Fruit fly (Drosophila melanogaster) whole organism, embryonic: ENCODE results near the gene CG6607.

ENCODE experiments used
- Bdp1 ChIP-seq: fragments of 200-800 bp; sonication (Bioruptor generic); optimal IDR thresholded peaks from 3 replicates; lab custom pipeline; 2016; ENCODE audit warnings: missing biosample characterization, missing genetic modification characterization
- BtbVII ChIP-seq: fragments of 200-800 bp; sonication (Bioruptor generic); optimal IDR thresholded peaks from 3 replicates; lab custom pipeline; 2017; ENCODE audit warnings: missing biosample characterization, mild to moderate bottlenecking, missing genetic modification characterization
- CG10462 ChIP-seq: fragments of 200-800 bp; sonication (Bioruptor generic); optimal IDR thresholded peaks from 2 replicates; lab custom pipeline; 2016; ENCODE audit warnings: missing biosample characterization, missing genetic modification characterization
- CG13123 ChIP-seq: fragments of 200-800 bp; sonication (Bioruptor generic); optimal IDR thresholded peaks from 2 replicates; lab custom pipeline; 2016; ENCODE audit warnings: missing biosample characterization, missing genetic modification characterization
- CG1529 ChIP-seq: fragments of 200-800 bp; sonication (Bioruptor generic); optimal IDR thresholded peaks from 3 replicates; lab custom pipeline; 2018; ENCODE audit warnings: missing biosample characterization, missing genetic modification characterization
- CG17328 ChIP-seq: fragments of 200-800 bp; sonication (Bioruptor generic); IDR thresholded peaks from 2 replicates; pipeline ENCODE4 v1.3.6; 2022; ENCODE audit warnings: missing biosample characterization, missing genetic modification characterization
- CG31388 ChIP-seq: fragments of 200-800 bp; sonication (Bioruptor generic); optimal IDR thresholded peaks from 2 replicates; lab custom pipeline; 2016; ENCODE audit warnings: missing biosample characterization, missing genetic modification characterization
- CG3281 ChIP-seq: fragments of 200-800 bp; sonication (Bioruptor generic); optimal IDR thresholded peaks from 3 replicates; lab custom pipeline; 2017; ENCODE audit warnings: missing biosample characterization, mild to moderate bottlenecking, missing genetic modification characterization
- CG34422 ChIP-seq: fragments of 200-800 bp; sonication (Bioruptor generic); IDR thresholded peaks from 3 replicates; pipeline ENCODE4 v1.3.6; 2022; ENCODE audit warnings: missing biosample characterization, missing genetic modification characterization
- CG42726 ChIP-seq: fragments of 200-800 bp; sonication (Bioruptor generic); IDR thresholded peaks from 2 replicates; pipeline ENCODE4 v1.3.6; 2022; ENCODE audit warnings: missing biosample characterization, missing genetic modification characterization; ENCODE audit not compliant: partially characterized antibody
- CG5953 ChIP-seq: fragments of 200-800 bp; sonication (Bioruptor generic); IDR thresholded peaks from 2 replicates; pipeline ENCODE4 v1.3.6; 2022; ENCODE audit warnings: missing biosample characterization, missing genetic modification characterization
- CG7271 ChIP-seq: fragments of 200-800 bp; sonication (Bioruptor generic); optimal IDR thresholded peaks from 2 replicates; lab custom pipeline; 2018; ENCODE audit warnings: missing biosample characterization, mild to moderate bottlenecking, missing genetic modification characterization, moderate library complexity
- CG7963 ChIP-seq: fragments of 200-800 bp; sonication (Bioruptor generic); IDR thresholded peaks from 3 replicates; pipeline ENCODE4 v1.3.6; 2022; ENCODE audit warnings: missing biosample characterization, missing genetic modification characterization; ENCODE audit not compliant: partially characterized antibody
- CG8089 ChIP-seq: fragments of 200-800 bp; sonication (Bioruptor generic); optimal IDR thresholded peaks from 3 replicates; lab custom pipeline; 2016; ENCODE audit warnings: missing biosample characterization, missing genetic modification characterization
- CG9797 ChIP-seq: fragments of 200-800 bp; sonication (Bioruptor generic); optimal IDR thresholded peaks from 3 replicates; lab custom pipeline; 2018; ENCODE audit warnings: missing biosample characterization, mild to moderate bottlenecking, missing genetic modification characterization
- CTCF ChIP-seq: fragments of 200-800 bp; sonication (Bioruptor generic); optimal IDR thresholded peaks from 2 replicates; lab custom pipeline; 2017; ENCODE audit warnings: missing biosample characterization, mild to moderate bottlenecking, missing genetic modification characterization, moderate library complexity
- Camta ChIP-seq: fragments of 200-800 bp; sonication (Bioruptor generic); optimal IDR thresholded peaks from 2 replicates; lab custom pipeline; 2016; ENCODE audit warnings: missing biosample characterization, missing genetic modification characterization
- Dll ChIP-seq: fragments of 200-800 bp; sonication (Bioruptor generic); IDR thresholded peaks from 4 replicates; pipeline ENCODE4 v1.3.6; 2022; ENCODE audit warnings: missing biosample characterization, missing genetic modification characterization; ENCODE audit not compliant: partially characterized antibody
- Fer2 ChIP-seq: fragments of 200-800 bp; sonication (Bioruptor generic); optimal IDR thresholded peaks from 2 replicates; lab custom pipeline; 2018; ENCODE audit warnings: missing biosample characterization, mild to moderate bottlenecking, missing genetic modification characterization, moderate library complexity
- HHEX ChIP-seq: fragments of 200-800 bp; sonication (Bioruptor generic); optimal IDR thresholded peaks from 3 replicates; lab custom pipeline; 2017; ENCODE audit warnings: missing biosample characterization, mild to moderate bottlenecking, missing genetic modification characterization, missing genetic modification reagents
- Jarid2 ChIP-seq: fragments of 200-800 bp; sonication (Bioruptor generic); optimal IDR thresholded peaks from 3 replicates; lab custom pipeline; 2017; ENCODE audit warnings: mild to moderate bottlenecking, missing biosample characterization, missing genetic modification reagents, missing genetic modification characterization
- MTF-1 ChIP-seq: fragments of 200-800 bp; sonication (Bioruptor generic); optimal IDR thresholded peaks from 2 replicates; lab custom pipeline; 2018; ENCODE audit warnings: missing biosample characterization, mild to moderate bottlenecking, missing genetic modification characterization, borderline replicate concordance
- NC2α ChIP-seq: fragments of 200-800 bp; sonication (Bioruptor generic); optimal IDR thresholded peaks from 2 replicates; lab custom pipeline; 2016; ENCODE audit warnings: missing biosample characterization, missing genetic modification characterization
- Optix ChIP-seq: fragments of 200-800 bp; sonication (Bioruptor generic); IDR thresholded peaks from 3 replicates; pipeline ENCODE4 v1.3.6; 2022; ENCODE audit warnings: missing biosample characterization, missing genetic modification characterization
- Sin3A ChIP-seq: fragments of >200 bp; optimal IDR thresholded peaks from 2 replicates; lab custom pipeline; 2018
- Sox100B ChIP-seq: fragments of 200-800 bp; sonication (Bioruptor generic); optimal IDR thresholded peaks from 3 replicates; lab custom pipeline; 2018; ENCODE audit warnings: missing biosample characterization, mild to moderate bottlenecking, missing genetic modification characterization
- Sry-β ChIP-seq: fragments of 200-800 bp; sonication (Bioruptor generic); optimal IDR thresholded peaks from 2 replicates; lab custom pipeline; 2018; ENCODE audit warnings: missing biosample characterization, mild to moderate bottlenecking, missing genetic modification characterization, moderate library complexity
- Xbp1 ChIP-seq: fragments of 200-800 bp; sonication (Bioruptor generic); optimal IDR thresholded peaks from 3 replicates; lab custom pipeline; 2016; ENCODE audit warnings: missing biosample characterization, mild to moderate bottlenecking, missing genetic modification characterization
- ase ChIP-seq: fragments of 200-800 bp; sonication (Bioruptor generic); IDR thresholded peaks from 3 replicates; pipeline ENCODE4 v1.3.6; 2022; ENCODE audit warnings: missing biosample characterization, missing genetic modification characterization
- chif ChIP-seq, 2 experiments: fragments of 200-800 bp; sonication (Bioruptor generic); optimal IDR thresholded peaks; 3 replicates each; lab custom pipeline; 2016; ENCODE audit warnings: missing biosample characterization in 2 of 2, missing genetic modification characterization in 2 of 2
- crc ChIP-seq: fragments of 200-800 bp; sonication (Bioruptor generic); optimal IDR thresholded peaks from 2 replicates; lab custom pipeline; 2016; ENCODE audit warnings: missing biosample characterization, missing genetic modification characterization
- cwo ChIP-seq: fragments of 200-800 bp; sonication (Bioruptor generic); optimal IDR thresholded peaks from 3 replicates; lab custom pipeline; 2017; ENCODE audit warnings: missing biosample characterization, missing genetic modification characterization, mild to moderate bottlenecking, moderate library complexity, missing genetic modification reagents
- danr ChIP-seq: fragments of 200-800 bp; sonication (Bioruptor generic); IDR thresholded peaks from 2 replicates; pipeline ENCODE4 v1.3.6; 2022; ENCODE audit warnings: missing biosample characterization, missing genetic modification characterization
- dysf ChIP-seq: fragments of 200-800 bp; sonication (Bioruptor generic); IDR thresholded peaks from 3 replicates; pipeline ENCODE4 v1.3.6; 2022; ENCODE audit warnings: missing biosample characterization, missing genetic modification characterization
- fu2 ChIP-seq: fragments of 200-800 bp; sonication (Bioruptor generic); optimal IDR thresholded peaks from 2 replicates; lab custom pipeline; 2016; ENCODE audit warnings: missing biosample characterization, missing genetic modification characterization
- gcm2 ChIP-seq: fragments of 200-800 bp; sonication (Bioruptor generic); optimal IDR thresholded peaks from 2 replicates; lab custom pipeline; 2016; ENCODE audit warnings: missing biosample characterization, missing genetic modification characterization
- gro ChIP-seq: fragments of 200-800 bp; sonication (Bioruptor generic); optimal IDR thresholded peaks from 2 replicates; lab custom pipeline; 2016; ENCODE audit warnings: missing biosample characterization, missing genetic modification characterization
- jumu ChIP-seq: fragments of 200-800 bp; sonication (Bioruptor generic); optimal IDR thresholded peaks from 3 replicates; lab custom pipeline; 2016; ENCODE audit warnings: missing biosample characterization, missing genetic modification characterization
- lola ChIP-seq, 3 experiments: fragments of >200 bp in 2 of 3; fragments of 200-800 bp in 1 of 3; sonication (Bioruptor generic) in 1 of 3; optimal IDR thresholded peaks; 2 replicates each; lab custom pipeline; 2017 to 2019; ENCODE audit warnings: missing biosample characterization in 3 of 3, missing genetic modification characterization in 3 of 3, mild to moderate bottlenecking in 1 of 3, moderate library complexity in 1 of 3
- maf-S ChIP-seq: fragments of 200-800 bp; sonication (Bioruptor generic); optimal IDR thresholded peaks from 2 replicates; lab custom pipeline; 2016; ENCODE audit warnings: missing biosample characterization, missing genetic modification characterization
- mirr ChIP-seq: fragments of 200-800 bp; sonication (Bioruptor generic); optimal IDR thresholded peaks from 3 replicates; lab custom pipeline; 2018; ENCODE audit warnings: missing biosample characterization, mild to moderate bottlenecking, missing genetic modification characterization
- nerfin-2 ChIP-seq: fragments of 200-800 bp; sonication (Bioruptor generic); IDR thresholded peaks from 2 replicates; pipeline ENCODE4 v1.3.6; 2022; ENCODE audit warnings: missing biosample characterization, missing genetic modification characterization; ENCODE audit not compliant: partially characterized antibody
- pfk ChIP-seq: fragments of 200-800 bp; sonication (Bioruptor generic); optimal IDR thresholded peaks from 2 replicates; lab custom pipeline; 2018; ENCODE audit warnings: missing biosample characterization, mild to moderate bottlenecking, missing genetic modification characterization, moderate library complexity
- phol ChIP-seq: fragments of 200-800 bp; sonication (Bioruptor generic); optimal IDR thresholded peaks from 3 replicates; lab custom pipeline; 2018; ENCODE audit warnings: missing biosample characterization, mild to moderate bottlenecking, missing genetic modification characterization, moderate library complexity
- psq ChIP-seq: fragments of 200-800 bp; sonication (Bioruptor generic); optimal IDR thresholded peaks from 2 replicates; lab custom pipeline; 2017; ENCODE audit warnings: missing biosample characterization, missing genetic modification characterization
- rib ChIP-seq: fragments of 200-800 bp; sonication (Bioruptor generic); IDR thresholded peaks from 2 replicates; pipeline ENCODE4 v1.3.6; 2022; ENCODE audit warnings: missing biosample characterization, missing genetic modification characterization
- row ChIP-seq: fragments of 200-800 bp; sonication (Bioruptor generic); IDR thresholded peaks from 3 replicates; pipeline ENCODE4 v1.3.6; 2022; ENCODE audit warnings: missing biosample characterization, missing genetic modification characterization
- sob ChIP-seq: fragments of 200-800 bp; sonication (Bioruptor generic); IDR thresholded peaks from 2 replicates; pipeline ENCODE4 v1.3.6; 2022; ENCODE audit warnings: missing biosample characterization, missing genetic modification characterization
- sqz ChIP-seq: fragments of 200-800 bp; sonication (Bioruptor generic); optimal IDR thresholded peaks from 3 replicates; lab custom pipeline; 2018; ENCODE audit warnings: missing biosample characterization, mild to moderate bottlenecking, missing genetic modification characterization
- wdn ChIP-seq: fragments of 200-800 bp; sonication (Bioruptor generic); IDR thresholded peaks from 2 replicates; pipeline ENCODE4 v1.3.6; 2022; ENCODE audit warnings: missing biosample characterization, missing genetic modification characterization
- wor ChIP-seq: fragments of 200-800 bp; sonication (Bioruptor generic); IDR thresholded peaks from 2 replicates; pipeline ENCODE4 v1.3.6; 2022; ENCODE audit warnings: missing biosample characterization, missing genetic modification characterization

The CG6607 gene

dm6 chr3R:24557020-24557465 is 29.2 kb downstream of the CG6607 start (continued):
- TF ChIP-seq Sox100B (GFP tag; lab: Kevin White, UChicago) (no peak), rib (peak; percentile 73; the same call in 1 of the 2 replicates), gro (peak; percentile 43), Sry-β (GFP tag; lab: Kevin White, UChicago) (no peak), Bdp1 (GFP tag; lab: Kevin White, UChicago) (peak; percentile 100), danr (GFP tag; lab: Robert Waterston, UW) (no peak), CG7963 (GFP tag; lab: Robert Waterston, UW) (peak; percentile 87), pfk (GFP tag; lab: Kevin White, UChicago) (peak; percentile 9), Dll (peak; percentile 61; the same call in 1 of the 4 replicates), Optix (GFP tag; lab: Robert Waterston, UW) (peak; percentile 53; the same call in 2 of the 3 replicates), HHEX (GFP tag; lab: Kevin White, UChicago) (peak; percentile 44), CG13123 (GFP tag; lab: Kevin White, UChicago) (peak; percentile 43), CG3281 (GFP tag; lab: Kevin White, UChicago) (no peak), CG7271 (no peak), CG34422 (GFP tag; lab: Robert Waterston, UW) (peak; percentile 85; the same call in 2 of the 3 replicates), CG42726 (GFP tag; lab: Robert Waterston, UW) (peak; percentile 97), mirr (GFP tag; lab: Kevin White, UChicago) (no peak), Sin3A (lab: Kevin White, UChicago) (no peak), Jarid2 (GFP tag; lab: Kevin White, UChicago) (no peak), wdn (GFP tag; lab: Robert Waterston, UW) (no peak), MTF-1 (GFP tag; lab: Kevin White, UChicago) (peak; percentile 50), dysf (GFP tag; lab: Robert Waterston, UW) (peak; percentile 73; the same call in 2 of the 3 replicates), CG8089 (GFP tag; lab: Kevin White, UChicago) (peak; percentile 63), fu2 (GFP tag; lab: Kevin White, UChicago) (peak; percentile 32), CTCF (peak; percentile 99), CG17328 (peak; percentile 60), phol (tag; lab: Kevin White, UChicago) (peak; percentile 24), row (GFP tag; lab: Robert Waterston, UW) (no peak; the same call in 2 of the 3 replicates), chif (GFP tag; optimal IDR thresholded peaks at IDR 0.05; lab: Kevin White, UChicago) (peak; percentile 46 to 84), CG9797 (GFP tag; lab: Kevin White, UChicago) (no peak), nerfin-2 (GFP tag; lab: Robert Waterston, UW) (peak; percentile 88), maf-S (GFP tag; lab: Kevin White, UChicago) (peak; percentile 24), Camta (peak; percentile 64), Fer2 (tag; lab: Kevin White, UChicago) (no peak), sob (GFP tag; lab: Robert Waterston, UW) (peak; percentile 74), ase (peak; percentile 57; the same call in 2 of the 3 replicates), jumu (no peak), CG31388 (GFP tag; lab: Kevin White, UChicago) (peak; percentile 32), CG5953 (GFP tag; lab: Robert Waterston, UW) (peak; percentile 48; the same call in 1 of the 2 replicates), sqz (GFP tag; lab: Kevin White, UChicago) (no peak), CG1529 (GFP tag; lab: Kevin White, UChicago) (no peak), Xbp1 (GFP tag; lab: Kevin White, UChicago) (peak; percentile 86), psq (GFP tag; lab: Kevin White, UChicago) (no peak), gcm2 (GFP tag; lab: Kevin White, UChicago) (peak; percentile 61), lola (GFP tag; optimal IDR thresholded peaks at IDR 0.05; lab: Kevin White, UChicago) (peak in 1 of 3 experiments; percentile 16), wor (GFP tag; lab: Robert Waterston, UW) (no peak), BtbVII (GFP tag; lab: Kevin White, UChicago) (no peak), cwo (GFP tag; lab: Kevin White, UChicago) (no peak), crc (GFP tag; lab: Kevin White, UChicago) (no peak), CG10462 (GFP tag; lab: Kevin White, UChicago) (no peak), NC2α (GFP tag; lab: Kevin White, UChicago) (no peak)
